Fruit fly (Drosophila melanogaster): ENCODE data around the gene brwl.

- TF ChIP-seq Mes4 (GFP tag; optimal IDR thresholded peaks at IDR 0.05) (no peak), ham (GFP tag; IDR thresholded peaks at IDR 0.05) (no peak), CG11695 (GFP tag; IDR thresholded peaks at IDR 0.05) (no peak), Oli (tag; optimal IDR thresholded peaks at IDR 0.05) (no peak), CG17612 (GFP tag; IDR thresholded peaks at IDR 0.05) (no peak), CG11085 (GFP tag; IDR thresholded peaks at IDR 0.05) (no peak), pzg (GFP tag; optimal IDR thresholded peaks at IDR 0.05) (no peak), gem (tag; optimal IDR thresholded peaks at IDR 0.05) (no peak), Bdp1 (GFP tag; optimal IDR thresholded peaks at IDR 0.05) (no peak), Nf-YC (tag; optimal IDR thresholded peaks at IDR 0.05) (no peak), Hr51 (GFP tag; optimal IDR thresholded peaks at IDR 0.05) (no peak), Awh (GFP tag; IDR thresholded peaks at IDR 0.05) (no peak)
These were observed 2.0 kb upstream of the brwl start, which contains the start of gene jp for dm6 chr2L:9566656-9567055.
